Fruit fly (Drosophila melanogaster): ENCODE data around the gene CG18622.

CG18622 gene

DNA sequence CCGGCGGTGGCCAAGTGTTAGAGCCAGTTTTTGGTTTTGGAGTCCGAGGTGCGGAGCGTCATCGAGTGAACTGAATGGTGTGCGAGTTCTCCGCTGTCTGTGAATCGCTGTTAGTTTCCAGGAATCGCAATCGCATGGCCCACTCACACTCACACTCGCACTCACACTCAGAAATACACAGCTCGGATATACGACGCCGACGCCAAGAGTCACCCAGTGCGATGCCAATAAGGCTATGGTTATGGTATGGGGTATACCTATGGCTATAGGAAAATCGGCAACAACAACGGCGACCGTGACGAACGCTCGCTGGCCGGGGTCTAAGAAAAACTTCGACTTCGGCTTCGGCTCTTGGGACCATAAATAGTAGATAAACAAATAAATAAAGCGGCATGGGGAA, 15.4 kb downstream of the CG18622 start, which contains the start of gene Abd-B:
Gene Abd-B, minus strand, starts transcription at position 101 of the 400 bp plus-strand sequence.
- TF ChIP-seq CG17801 (GFP tag; optimal IDR thresholded peaks at IDR 0.05; ENCODE audit: partially characterized antibody) = no peak

dm6 chr3R:16969361-16970355, 17.9 kb downstream of the CG18622 start:
- TF ChIP-seq CG17801 (GFP tag; optimal IDR thresholded peaks at IDR 0.05; ENCODE audit: partially characterized antibody) = no peak

DNA sequence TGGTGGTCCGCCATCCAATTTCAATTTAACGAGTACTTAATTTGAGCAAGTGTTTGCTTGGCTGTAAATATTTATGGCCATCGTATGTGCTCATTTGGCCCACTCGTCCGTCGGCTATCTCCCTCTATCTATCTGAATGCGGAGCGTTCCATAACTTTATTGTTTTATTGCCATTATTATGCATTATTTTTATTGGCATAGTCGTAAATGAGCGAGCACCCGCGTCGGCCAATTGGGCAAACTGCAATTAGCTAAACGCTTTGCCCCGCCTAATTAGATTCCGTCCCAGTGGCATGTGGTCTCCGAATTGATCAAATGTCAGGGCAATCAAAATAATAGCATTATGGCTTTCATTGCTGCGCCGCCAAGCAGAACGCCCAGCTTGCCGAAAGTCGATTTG, 25.2 kb downstream of the CG18622 start:
- TF ChIP-seq CG17801 (GFP tag; optimal IDR thresholded peaks at IDR 0.05; ENCODE audit: partially characterized antibody) = no peak

DNA sequence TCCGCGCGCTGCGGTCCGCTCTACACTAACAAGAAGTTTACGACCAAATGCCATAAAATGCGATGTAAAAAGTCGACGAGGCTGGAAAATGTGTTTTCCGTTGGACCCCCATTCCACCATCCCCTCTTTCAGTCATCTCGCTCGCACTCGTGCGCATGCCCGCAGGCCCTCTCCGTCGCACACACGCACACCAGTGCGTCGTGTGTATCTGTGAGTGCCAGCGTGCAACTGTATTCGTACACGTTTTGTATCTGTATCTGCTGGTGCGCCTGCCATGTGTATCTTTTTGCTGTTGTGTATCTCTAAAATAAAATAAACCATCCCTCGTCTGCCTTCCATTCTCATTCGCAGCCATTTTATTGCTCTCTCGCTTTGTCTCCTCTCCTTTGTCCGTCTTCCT, 27.3 kb downstream of the CG18622 start:
- TF ChIP-seq CG17801 (GFP tag; optimal IDR thresholded peaks at IDR 0.05; ENCODE audit: partially characterized antibody) = no peak

dm6 chr3R:16957759-16958536, 29.6 kb downstream of the CG18622 start:
- TF ChIP-seq CG17801 (GFP tag; optimal IDR thresholded peaks at IDR 0.05; ENCODE audit: partially characterized antibody) = no peak

- no peak for TF ChIP-seq CG17801 (GFP tag; optimal IDR thresholded peaks at IDR 0.05; ENCODE audit: partially characterized antibody)
These were observed 33.1 kb downstream of the CG18622 start for dm6 chr3R:16954423-16954822.

DNA sequence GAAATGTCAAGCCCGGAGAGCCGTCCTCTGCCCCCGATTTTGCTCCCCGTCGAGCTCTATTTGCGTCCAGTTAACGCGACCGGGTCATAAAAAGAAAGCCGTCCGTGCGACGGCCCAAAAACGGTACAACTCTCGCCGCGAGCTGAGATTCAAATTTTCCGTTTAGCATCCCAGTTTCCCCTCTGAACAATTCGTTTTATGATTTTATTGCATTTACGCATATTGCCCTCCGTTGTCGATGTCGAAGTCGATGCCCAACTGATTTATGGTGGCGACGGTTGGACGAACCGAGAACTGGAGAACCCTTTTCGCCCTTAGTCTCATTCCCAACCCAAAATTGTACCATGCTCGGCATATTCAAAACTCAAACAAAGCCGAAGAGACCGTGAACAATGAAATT, 36.2 kb downstream of the CG18622 start:
- TF ChIP-seq CG17801 (GFP tag; optimal IDR thresholded peaks at IDR 0.05; ENCODE audit: partially characterized antibody) = no peak

DNA sequence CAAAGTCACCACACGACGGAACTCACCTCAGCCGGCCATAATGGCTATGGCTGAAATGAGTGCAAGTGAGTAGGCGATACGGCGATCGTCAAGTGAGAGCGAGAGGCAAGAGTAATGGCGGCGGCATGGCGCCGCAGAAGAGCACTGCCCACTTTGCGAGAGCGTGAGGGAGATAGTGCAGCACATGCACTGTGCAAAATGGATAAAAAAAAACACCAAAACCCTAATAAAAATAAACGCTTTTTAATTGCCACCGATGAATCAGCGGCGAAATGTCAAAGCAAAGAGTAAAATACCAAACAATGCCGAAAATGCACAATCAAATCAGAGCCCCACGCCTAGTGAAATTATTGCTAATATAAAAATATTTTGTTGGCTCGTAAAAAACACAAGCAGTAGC, 38.9 kb downstream of the CG18622 start:
- peak; percentile 53 for TF ChIP-seq CG17801 (GFP tag; optimal IDR thresholded peaks at IDR 0.05; ENCODE audit: partially characterized antibody)

dm6 chr3R:16944267-16944666, 43.3 kb downstream of the CG18622 start:
- TF ChIP-seq CG17801 (GFP tag; optimal IDR thresholded peaks at IDR 0.05; ENCODE audit: partially characterized antibody) = no peak

DNA sequence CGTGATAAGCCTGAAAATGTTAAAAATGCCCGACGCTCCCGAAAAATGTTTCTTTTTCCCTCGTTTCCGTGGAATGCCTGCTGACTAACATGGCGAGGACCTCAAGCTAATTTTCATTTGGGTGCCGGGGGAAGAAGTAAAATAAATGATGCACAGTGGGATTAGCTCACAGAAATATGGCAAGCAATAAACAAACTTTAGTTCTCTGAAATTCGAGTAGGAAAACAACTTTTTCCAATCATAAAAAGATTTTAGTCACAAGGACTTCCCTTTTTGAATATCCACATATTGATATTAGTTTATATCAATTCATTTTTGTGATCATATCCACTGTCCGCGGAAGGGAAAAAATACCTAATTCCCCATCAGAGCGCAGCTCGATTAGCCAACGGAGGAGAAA, 46.2 kb downstream of the CG18622 start:
- no peak for TF ChIP-seq CG17801 (GFP tag; optimal IDR thresholded peaks at IDR 0.05; ENCODE audit: partially characterized antibody)

dm6 chr3R:16940520-16940919, 47.0 kb downstream of the CG18622 start:
- no peak for TF ChIP-seq CG17801 (GFP tag; optimal IDR thresholded peaks at IDR 0.05; ENCODE audit: partially characterized antibody)

- no peak for TF ChIP-seq CG17801 (GFP tag; optimal IDR thresholded peaks at IDR 0.05; ENCODE audit: partially characterized antibody)
These were observed 51.2 kb downstream of the CG18622 start for dm6 chr3R:16936319-16936718.

DNA sequence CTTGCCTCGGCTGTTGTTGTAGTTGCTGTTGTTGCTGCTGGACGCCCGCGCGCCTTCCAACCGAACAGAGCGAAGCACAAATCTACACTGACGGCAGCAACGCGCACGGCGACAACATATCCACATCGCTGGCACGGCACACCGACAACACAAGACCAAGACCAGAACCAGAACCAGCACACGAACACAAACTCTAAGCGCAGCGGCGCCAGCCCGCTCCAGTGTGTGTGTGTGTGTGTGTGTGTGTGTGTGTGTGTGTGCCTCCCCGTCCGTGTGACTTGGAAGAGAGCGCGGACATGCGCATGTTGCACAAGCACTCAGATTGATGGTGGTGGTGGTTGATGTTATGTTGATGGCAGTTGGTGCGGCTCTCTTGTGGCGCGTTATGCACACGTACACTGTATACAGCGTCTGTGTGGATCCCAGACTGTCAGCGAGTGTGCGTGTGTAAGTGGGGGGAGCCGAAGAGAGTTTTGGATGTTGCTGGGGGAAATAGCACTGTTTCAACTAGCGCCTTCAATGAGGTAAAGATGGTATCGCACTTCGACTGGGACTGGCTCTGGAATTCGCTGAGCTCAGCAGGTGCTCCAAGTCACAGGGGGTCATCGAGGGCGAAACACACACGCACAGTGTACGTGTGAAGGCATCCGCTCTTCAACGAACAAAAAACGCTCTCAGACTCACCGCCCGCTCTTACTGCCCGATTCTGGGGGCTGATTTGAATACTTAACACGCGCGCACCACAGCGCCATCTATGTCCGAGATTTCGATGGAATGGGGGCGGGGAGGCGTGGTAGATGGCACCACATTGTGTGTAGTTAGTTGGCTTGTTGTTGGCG, 53.2 kb downstream of the CG18622 start:
- no peak for TF ChIP-seq CG17801 (GFP tag; optimal IDR thresholded peaks at IDR 0.05; ENCODE audit: partially characterized antibody)

Data from ovary, adult (tissue).